Worm (Caenorhabditis elegans): ENCODE measurements around the gene rpl-36.A.

- TF ChIP-seq him-1 (tag; optimal IDR thresholded peaks at IDR 0.05) (no peak), dao-5 (tag; optimal IDR thresholded peaks at IDR 0.05) (no peak)
These were observed 10.8 kb upstream of the rpl-36.A start, which contains the start of gene apc-17 for ce11 chrII:11107828-11108227.
